Worm (Caenorhabditis elegans) whole organism, L3 larva: ENCODE measurements around the gene nas-24.

ENCODE experiments used
- R02D3.7 ChIP-seq: fragments of 150-350 bp; optimal IDR thresholded peaks from 2 replicates; lab custom pipeline; 2014; ENCODE audit warnings: missing biosample characterization, missing genetic modification characterization
- ZK546.5 ChIP-seq: sonication (generic microtip); optimal IDR thresholded peaks from 2 replicates; lab custom pipeline; 2017; ENCODE audit warnings: missing biosample characterization, missing genetic modification characterization
- aly-2 ChIP-seq: fragments of 150-350 bp; optimal IDR thresholded peaks from 2 replicates; lab custom pipeline; 2014; ENCODE audit warnings: missing biosample characterization, missing genetic modification characterization
- ceh-16 ChIP-seq: sonication (generic microtip); optimal IDR thresholded peaks from 2 replicates; lab custom pipeline; 2017; ENCODE audit warnings: missing biosample characterization, missing genetic modification characterization
- ceh-28 ChIP-seq: fragments of 150-350 bp; optimal IDR thresholded peaks from 2 replicates; lab custom pipeline; 2014; ENCODE audit warnings: missing biosample characterization, missing genetic modification reagents, missing genetic modification characterization
- ceh-82 ChIP-seq: fragments of 150-350 bp; optimal IDR thresholded peaks from 2 replicates; lab custom pipeline; 2014; ENCODE audit warnings: missing biosample characterization, missing genetic modification characterization
- ceh-9 ChIP-seq: sonication (generic microtip); optimal IDR thresholded peaks from 2 replicates; lab custom pipeline; 2018; ENCODE audit warnings: missing biosample characterization, missing genetic modification characterization
- daf-12 ChIP-seq: fragments of 150-350 bp; optimal IDR thresholded peaks from 2 replicates; lab custom pipeline; 2014; ENCODE audit warnings: missing biosample characterization, missing genetic modification reagents, missing genetic modification characterization
- egl-27 ChIP-seq: sonication (generic microtip); optimal IDR thresholded peaks from 4 replicates; lab custom pipeline; 2017; ENCODE audit warnings: missing biosample characterization, missing genetic modification reagents, missing genetic modification characterization
- egl-5 ChIP-seq: fragments of 150-350 bp; optimal IDR thresholded peaks from 2 replicates; lab custom pipeline; 2017; ENCODE audit warnings: missing biosample characterization, missing genetic modification reagents, missing genetic modification characterization, inconsistent platforms
- elt-1 ChIP-seq: fragments of 150-350 bp; optimal IDR thresholded peaks from 2 replicates; lab custom pipeline; 2014; ENCODE audit warnings: missing biosample characterization, missing genetic modification characterization
- elt-2 ChIP-seq: sonication (generic microtip); optimal IDR thresholded peaks from 2 replicates; lab custom pipeline; 2016; ENCODE audit warnings: missing genetic modification reagents, mild to moderate bottlenecking, missing genetic modification characterization, missing compliant biosample characterization
- elt-3 ChIP-seq, 3 experiments: fragments of 150-350 bp in 1 of 3; sonication (generic microtip) in 2 of 3; optimal IDR thresholded peaks; 2 replicates in 2 of 3; 4 replicates in 1 of 3; lab custom pipeline; 2014 to 2017; ENCODE audit warnings: missing biosample characterization in 3 of 3, missing genetic modification characterization in 3 of 3
- eor-1 ChIP-seq, 2 experiments: fragments of 150-350 bp; optimal IDR thresholded peaks; 2 replicates each; lab custom pipeline; 2014 to 2018; ENCODE audit warnings: missing biosample characterization in 2 of 2, missing genetic modification characterization in 2 of 2
- fkh-10 ChIP-seq: sonication (generic microtip); optimal IDR thresholded peaks from 2 replicates; lab custom pipeline; 2017; ENCODE audit warnings: missing biosample characterization, missing genetic modification reagents, missing genetic modification characterization
- fkh-2 ChIP-seq: fragments of 150-350 bp; optimal IDR thresholded peaks from 2 replicates; lab custom pipeline; 2014; ENCODE audit warnings: missing biosample characterization, missing genetic modification reagents, missing genetic modification characterization
- fos-1 ChIP-seq: fragments of 150-350 bp; optimal IDR thresholded peaks from 2 replicates; lab custom pipeline; 2014; ENCODE audit warnings: missing biosample characterization, missing genetic modification characterization
- hmg-11 ChIP-seq: sonication (generic microtip); optimal IDR thresholded peaks from 2 replicates; lab custom pipeline; 2016; ENCODE audit warnings: missing genetic modification characterization, missing compliant biosample characterization
- jun-1 ChIP-seq: fragments of 150-350 bp; optimal IDR thresholded peaks from 2 replicates; lab custom pipeline; 2014; ENCODE audit warnings: missing biosample characterization, missing genetic modification reagents, missing genetic modification characterization
- lin-15B ChIP-seq: fragments of 150-350 bp; optimal IDR thresholded peaks from 2 replicates; lab custom pipeline; 2014; ENCODE audit warnings: missing biosample characterization, missing genetic modification characterization
- lin-39 ChIP-seq: fragments of 150-350 bp; optimal IDR thresholded peaks from 2 replicates; lab custom pipeline; 2018; ENCODE audit warnings: missing biosample characterization, missing genetic modification reagents, missing genetic modification characterization
- lsy-12 ChIP-seq: sonication (generic microtip); optimal IDR thresholded peaks from 2 replicates; lab custom pipeline; 2016; ENCODE audit warnings: mild to moderate bottlenecking, missing genetic modification characterization, missing compliant biosample characterization
- mdl-1 ChIP-seq: fragments of 150-350 bp; optimal IDR thresholded peaks from 2 replicates; lab custom pipeline; 2014; ENCODE audit warnings: missing biosample characterization, missing genetic modification characterization
- mml-1 ChIP-seq: fragments of 150-350 bp; sonication (generic microtip); optimal IDR thresholded peaks from 3 replicates; lab custom pipeline; 2014; ENCODE audit warnings: missing biosample characterization, missing genetic modification characterization
- nfya-1 ChIP-seq: sonication (generic microtip); optimal IDR thresholded peaks from 2 replicates; lab custom pipeline; 2017; ENCODE audit warnings: missing genetic modification characterization, mild to moderate bottlenecking, missing compliant biosample characterization, antibody characterized with exemption, moderate library complexity; ENCODE audit not compliant: insufficient read depth
- nhr-11 ChIP-seq: fragments of 150-350 bp; optimal IDR thresholded peaks from 2 replicates; lab custom pipeline; 2014; ENCODE audit warnings: missing biosample characterization, missing genetic modification characterization
- nhr-12 ChIP-seq: fragments of 150-350 bp; optimal IDR thresholded peaks from 2 replicates; lab custom pipeline; 2014; ENCODE audit warnings: missing biosample characterization, missing genetic modification characterization
- nhr-23 ChIP-seq: fragments of 150-350 bp; optimal IDR thresholded peaks from 2 replicates; lab custom pipeline; 2014; ENCODE audit warnings: missing biosample characterization, missing genetic modification reagents, missing genetic modification characterization
- nhr-237 ChIP-seq: fragments of 150-350 bp; optimal IDR thresholded peaks from 2 replicates; lab custom pipeline; 2014; ENCODE audit warnings: missing biosample characterization, missing genetic modification characterization
- nhr-25 ChIP-seq: sonication (generic microtip); optimal IDR thresholded peaks from 2 replicates; lab custom pipeline; 2017; ENCODE audit warnings: missing biosample characterization, missing genetic modification characterization
- nhr-28 ChIP-seq: fragments of 150-350 bp; optimal IDR thresholded peaks from 2 replicates; lab custom pipeline; 2014; ENCODE audit warnings: missing biosample characterization, missing genetic modification characterization
- nhr-43 ChIP-seq: sonication (generic microtip); optimal IDR thresholded peaks from 2 replicates; lab custom pipeline; 2016; ENCODE audit warnings: mild to moderate bottlenecking, missing genetic modification characterization, missing compliant biosample characterization; ENCODE audit not compliant: poor library complexity, severe bottlenecking
- nhr-67 ChIP-seq: fragments of 150-350 bp; optimal IDR thresholded peaks from 2 replicates; lab custom pipeline; 2014; ENCODE audit warnings: missing biosample characterization, missing genetic modification characterization
- nhr-76 ChIP-seq: fragments of 150-350 bp; sonication (generic microtip); optimal IDR thresholded peaks from 5 replicates; lab custom pipeline; 2014; ENCODE audit warnings: missing biosample characterization, missing genetic modification characterization
- nhr-77 ChIP-seq: fragments of 150-350 bp; optimal IDR thresholded peaks from 2 replicates; lab custom pipeline; 2014; ENCODE audit warnings: missing biosample characterization, missing genetic modification characterization
- pqm-1 ChIP-seq: fragments of 150-350 bp; optimal IDR thresholded peaks from 2 replicates; lab custom pipeline; 2017; ENCODE audit warnings: missing biosample characterization, missing genetic modification characterization, inconsistent platforms
- sea-2 ChIP-seq: fragments of 150-350 bp; sonication (generic microtip); optimal IDR thresholded peaks from 4 replicates; lab custom pipeline; 2014; ENCODE audit warnings: missing biosample characterization, missing genetic modification reagents, missing genetic modification characterization
- skn-1 ChIP-seq: fragments of 150-350 bp; optimal IDR thresholded peaks from 2 replicates; lab custom pipeline; 2014; ENCODE audit warnings: missing biosample characterization, missing genetic modification characterization
- tbx-2 ChIP-seq: sonication (generic microtip); optimal IDR thresholded peaks from 2 replicates; lab custom pipeline; 2016; ENCODE audit warnings: mild to moderate bottlenecking, missing genetic modification characterization, missing compliant biosample characterization
- unc-39 ChIP-seq: sonication (generic microtip); optimal IDR thresholded peaks from 4 replicates; lab custom pipeline; 2017; ENCODE audit warnings: missing biosample characterization, missing genetic modification characterization
- unc-62 ChIP-seq: fragments of 150-350 bp; sonication (generic microtip); optimal IDR thresholded peaks from 4 replicates; lab custom pipeline; 2014; ENCODE audit warnings: missing biosample characterization, missing genetic modification reagents, missing genetic modification characterization
- zag-1 ChIP-seq: fragments of 150-350 bp; optimal IDR thresholded peaks from 2 replicates; lab custom pipeline; 2014; ENCODE audit warnings: missing biosample characterization, missing genetic modification characterization
- ztf-11 ChIP-seq: fragments of 150-350 bp; optimal IDR thresholded peaks from 2 replicates; lab custom pipeline; 2014; ENCODE audit warnings: missing biosample characterization, missing genetic modification characterization
- ztf-4 ChIP-seq: fragments of 150-350 bp; optimal IDR thresholded peaks from 2 replicates; lab custom pipeline; 2014; ENCODE audit warnings: missing biosample characterization, missing genetic modification characterization

Gene nas-24

ce11 chrV:13812330-13812729, 43.1 kb downstream of the nas-24 start:
- TF ChIP-seq nhr-12 (tag; lab: Kevin White, UChicago) (no peak), sea-2 (GFP tag; lab: Kevin White, UChicago) (no peak), elt-1 (tag; lab: Kevin White, UChicago) (no peak), ceh-82 (tag; lab: Kevin White, UChicago) (no peak)

ce11 chrV:13812931-13813330, 43.7 kb downstream of the nas-24 start, which contains the start of gene ceh-24:
ceh-24 (plus strand) TSS chrV:13813231.
- TF ChIP-seq ceh-82 (tag; lab: Kevin White, UChicago) (no peak), elt-1 (tag; lab: Kevin White, UChicago) (no peak), nhr-76 (tag; lab: Kevin White, UChicago) (no peak), fkh-2 (no peak), nhr-67 (tag; lab: Kevin White, UChicago) (no peak), fos-1 (no peak)
- TF ChIP-seq, all 47 proteins: peak for 0

- TF ChIP-seq unc-39 (tag; lab: Kevin White, UChicago) (no peak), ceh-9 (no peak), egl-5 (tag; lab: Kevin White, UChicago) (no peak), elt-1 (tag; lab: Kevin White, UChicago) (no peak), fkh-10 (GFP tag; lab: Kevin White, UChicago) (no peak), sea-2 (GFP tag; lab: Kevin White, UChicago) (no peak), ztf-11 (tag; lab: Kevin White, UChicago) (no peak), nhr-67 (tag; lab: Kevin White, UChicago) (no peak), lsy-12 (tag; lab: Kevin White, UChicago) (no peak), hmg-11 (tag; lab: Kevin White, UChicago) (no peak), elt-3 (tag; optimal IDR thresholded peaks at IDR 0.05; lab: Kevin White, UChicago) (no peak), zag-1 (no peak), nhr-25 (tag; lab: Kevin White, UChicago) (no peak), nhr-77 (tag; lab: Kevin White, UChicago) (no peak), tbx-2 (tag; lab: Kevin White, UChicago) (no peak), unc-62 (no peak), elt-2 (tag; lab: Kevin White, UChicago) (no peak)
These were observed 47.7 kb downstream of the nas-24 start, which contains the start of gene F55B12.2 for ce11 chrV:13816877-13817276. F55B12.2 (minus strand) TSS chrV:13816977.

- no peak for TF ChIP-seq nhr-28 (tag; lab: Kevin White, UChicago)
- peak; percentile 47 for TF ChIP-seq R02D3.7 (tag; lab: Kevin White, UChicago)
- TF ChIP-seq ztf-4 (tag; lab: Kevin White, UChicago): no peak
- no peak for TF ChIP-seq zag-1
- TF ChIP-seq nhr-67 (tag; lab: Kevin White, UChicago): no peak
- TF ChIP-seq fkh-2: no peak
- no peak for TF ChIP-seq egl-27 (tag; lab: Kevin White, UChicago)
- TF ChIP-seq nhr-23: peak; percentile 84
- peak; percentile 74 for TF ChIP-seq nhr-25 (tag; lab: Kevin White, UChicago)
- TF ChIP-seq daf-12: no peak
- no peak for TF ChIP-seq elt-3 (tag; optimal IDR thresholded peaks at IDR 0.05; lab: Kevin White, UChicago)
- peak; percentile 23 for TF ChIP-seq fkh-10 (GFP tag; lab: Kevin White, UChicago)
- TF ChIP-seq ceh-9: no peak
- no peak for TF ChIP-seq fos-1
- TF ChIP-seq lin-39 (tag; lab: Kevin White, UChicago): peak; percentile 36
- no peak for TF ChIP-seq eor-1 (tag; optimal IDR thresholded peaks at IDR 0.05; lab: Kevin White, UChicago)
- TF ChIP-seq mdl-1 (tag; lab: Kevin White, UChicago): no peak
- no peak for TF ChIP-seq aly-2 (tag; lab: Kevin White, UChicago)
- no peak for TF ChIP-seq pqm-1 (tag; lab: Kevin White, UChicago)
- TF ChIP-seq ZK546.5 (tag; lab: Kevin White, UChicago): no peak
- no peak for TF ChIP-seq unc-39 (tag; lab: Kevin White, UChicago)
- TF ChIP-seq lin-15B: peak; percentile 75
- TF ChIP-seq skn-1 (tag; lab: Kevin White, UChicago): no peak
- TF ChIP-seq elt-2 (tag; lab: Kevin White, UChicago): peak; percentile 57
- TF ChIP-seq egl-5 (tag; lab: Kevin White, UChicago): no peak
- no peak for TF ChIP-seq ceh-16 (tag; lab: Kevin White, UChicago)
- TF ChIP-seq ceh-28 (tag; lab: Kevin White, UChicago): no peak
- peak; percentile 76 for TF ChIP-seq nfya-1
- no peak for TF ChIP-seq mml-1
- TF ChIP-seq tbx-2 (tag; lab: Kevin White, UChicago): no peak
- peak; percentile 82 for TF ChIP-seq nhr-43 (tag; lab: Kevin White, UChicago)
- TF ChIP-seq nhr-77 (tag; lab: Kevin White, UChicago): peak; percentile 3
- TF ChIP-seq jun-1: peak; percentile 51
- peak; percentile 10 for TF ChIP-seq nhr-11 (tag; lab: Kevin White, UChicago)
- TF ChIP-seq nhr-237: no peak
- no peak for TF ChIP-seq elt-1 (tag; lab: Kevin White, UChicago)
- TF ChIP-seq ceh-82 (tag; lab: Kevin White, UChicago): no peak
These were observed 49.7 kb downstream of the nas-24 start, which contains the start of gene sel-10 for ce11 chrV:13818824-13819408. sel-10 (plus strand) TSS chrV:13819361.
